Fruit fly (Drosophila melanogaster) S2 (cell line): ENCODE measurements around the gene psh.

ENCODE experiments used
- CG8478 ChIP-seq: fragments of >200 bp; optimal IDR thresholded peaks from 2 replicates; lab custom pipeline; 2018
- CTCF ChIP-seq, 2 experiments: fragments of >200 bp; optimal IDR thresholded peaks; 2 replicates each; lab custom pipeline; 2018

The psh gene

dm6 chrX:18460318-18460717 lies 26.4 kb downstream of the psh start, which contains the start of gene CG43843:
CG43843 (minus strand) TSS chrX:18460418.
- TF ChIP-seq CG8478: no peak
- no peak for TF ChIP-seq CTCF (optimal IDR thresholded peaks at IDR 0.05; lab: Kevin White, UChicago)

- TF ChIP-seq CG8478 (no peak), CTCF (optimal IDR thresholded peaks at IDR 0.05; lab: Kevin White, UChicago) (no peak)
These were observed 34.0 kb downstream of the psh start for dm6 chrX:18452717-18453116.

- TF ChIP-seq CTCF (optimal IDR thresholded peaks at IDR 0.05; lab: Kevin White, UChicago): no peak
These were observed 46.2 kb downstream of the psh start, which contains the start of gene CG32548 for dm6 chrX:18440481-18440880. CG32548 (minus strand) TSS chrX:18440581.

- TF ChIP-seq CG8478 (no peak), CTCF (optimal IDR thresholded peaks at IDR 0.05; lab: Kevin White, UChicago) (no peak)
These were observed 47.4 kb downstream of the psh start, which contains the start of gene CG43841 for dm6 chrX:18439367-18439766. CG43841 (plus strand) TSS chrX:18439667.

dm6 chrX:18438568-18438967 lies 48.2 kb downstream of the psh start, which contains the start of gene CG32551:
CG32551 (plus strand) TSS chrX:18438868.
- TF ChIP-seq CTCF (optimal IDR thresholded peaks at IDR 0.05; lab: Kevin White, UChicago): no peak
- TF ChIP-seq CG8478: no peak

DNA sequence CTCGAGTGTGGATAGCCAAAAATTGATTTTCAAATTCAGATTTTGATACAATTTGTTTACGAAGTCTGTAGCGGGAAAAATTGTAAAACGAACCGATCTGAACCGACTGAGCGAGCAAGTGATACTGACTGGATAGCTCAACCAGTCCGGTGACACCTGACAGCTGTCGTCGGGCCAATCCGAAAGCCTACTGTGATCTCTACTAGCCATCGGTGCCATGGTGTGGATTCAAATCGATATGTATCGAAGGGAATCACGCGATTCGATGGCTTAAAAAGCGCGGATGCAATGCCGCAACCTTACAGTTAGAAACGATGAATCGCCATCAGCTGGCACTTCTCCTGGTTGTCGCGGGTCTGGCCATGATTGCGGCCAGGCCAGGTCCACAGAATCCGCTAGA lies 49.5 kb downstream of the psh start, which contains the start of gene CG6290:
TSS of gene CG6290 (plus strand) at position 301 of the 400 bp plus-strand sequence.
- TF ChIP-seq CTCF (optimal IDR thresholded peaks at IDR 0.05; lab: Kevin White, UChicago) (no peak), CG8478 (no peak)
